Worm (Caenorhabditis elegans): Measurements from ENCODE around the gene EEED8.2.
A peak's percentile ranks its signal among the peaks of the same experiment; 100 is the strongest.

EEED8.2 gene

ce11 chrII:5378239-5378521, 38.3 kb upstream of the EEED8.2 start (continued):
- TF ChIP-seq snu-23 (GFP tag; optimal IDR thresholded peaks at IDR 0.05) (peak; percentile 35), snpc-4 (tag; optimal IDR thresholded peaks at IDR 0.05) (no peak), hlh-4 (tag; optimal IDR thresholded peaks at IDR 0.05) (no peak), efl-3 (GFP tag; optimal IDR thresholded peaks at IDR 0.05) (no peak), blmp-1 (tag; optimal IDR thresholded peaks at IDR 0.05) (no peak), nhr-47 (tag; optimal IDR thresholded peaks at IDR 0.05) (peak; percentile 22), ama-1 (optimal IDR thresholded peaks at IDR 0.05) (no peak), ets-5 (GFP tag; IDR thresholded peaks at IDR 0.05) (no peak), mab-9 (GFP tag; IDR thresholded peaks at IDR 0.05) (no peak), irx-1 (tag; optimal IDR thresholded peaks at IDR 0.05) (no peak), ces-1 (GFP tag; optimal IDR thresholded peaks at IDR 0.05) (no peak), pax-3 (tag; optimal IDR thresholded peaks at IDR 0.05) (no peak), lin-39 (tag; optimal IDR thresholded peaks at IDR 0.05) (no peak), fos-1 (tag; optimal IDR thresholded peaks at IDR 0.05) (no peak), hlh-17 (GFP tag; optimal IDR thresholded peaks at IDR 0.05; ENCODE audit: borderline replicate concordance) (no peak), nhr-20 (tag; optimal IDR thresholded peaks at IDR 0.05) (peak; percentile 60), hpl-2 (GFP tag; optimal IDR thresholded peaks at IDR 0.05) (no peak), tbx-2 (tag; optimal IDR thresholded peaks at IDR 0.05) (no peak), C16A3.4 (tag; optimal IDR thresholded peaks at IDR 0.05) (no peak), C04F5.9 (tag; optimal IDR thresholded peaks at IDR 0.05) (no peak), lsy-2 (tag; optimal IDR thresholded peaks at IDR 0.05) (no peak), fkh-10 (GFP tag; optimal IDR thresholded peaks at IDR 0.05) (no peak), unc-130 (tag; optimal IDR thresholded peaks at IDR 0.05) (no peak), mef-2 (tag; optimal IDR thresholded peaks at IDR 0.05) (no peak), C34B4.2 (tag; optimal IDR thresholded peaks at IDR 0.05) (no peak), lin-14 (GFP tag; optimal IDR thresholded peaks at IDR 0.05) (peak; percentile 17), grh-1 (GFP tag; IDR thresholded peaks at IDR 0.05) (no peak), rnt-1 (tag; optimal IDR thresholded peaks at IDR 0.05) (peak; percentile 12), nhr-12 (tag; optimal IDR thresholded peaks at IDR 0.05) (no peak), ceh-63 (GFP tag; optimal IDR thresholded peaks at IDR 0.05) (no peak), xbp-1 (tag; optimal IDR thresholded peaks at IDR 0.05) (peak; percentile 13), nhr-90 (tag; optimal IDR thresholded peaks at IDR 0.05; ENCODE audit: poor library complexity) (peak; percentile 25), Y116A8C.19 (tag; optimal IDR thresholded peaks at IDR 0.05; ENCODE audit: borderline replicate concordance) (no peak), vab-15 (tag; optimal IDR thresholded peaks at IDR 0.05) (no peak), sox-4 (tag; optimal IDR thresholded peaks at IDR 0.05) (no peak), tlp-1 (tag; optimal IDR thresholded peaks at IDR 0.05) (no peak), mdl-1 (tag; optimal IDR thresholded peaks at IDR 0.05) (no peak), lin-35 (GFP tag; optimal IDR thresholded peaks at IDR 0.05) (peak; percentile 13 to 47), aly-2 (tag; optimal IDR thresholded peaks at IDR 0.05) (no peak), zip-4 (GFP tag; optimal IDR thresholded peaks at IDR 0.05) (no peak), ceh-8 (GFP tag; optimal IDR thresholded peaks at IDR 0.05) (no peak), elt-2 (tag; optimal IDR thresholded peaks at IDR 0.05) (no peak)

- TF ChIP-seq lsy-2 (tag; optimal IDR thresholded peaks at IDR 0.05) (peak; percentile 56 to 58), unc-30 (tag; optimal IDR thresholded peaks at IDR 0.05) (no peak), dpl-1 (GFP tag; optimal IDR thresholded peaks at IDR 0.05) (peak in 2 of 3 experiments; percentile 47 to 50), ztf-4 (tag; optimal IDR thresholded peaks at IDR 0.05) (peak; percentile 78), mep-1 (tag; optimal IDR thresholded peaks at IDR 0.05) (peak; percentile 70), pag-3 (tag; optimal IDR thresholded peaks at IDR 0.05; ENCODE audit: borderline replicate concordance, insufficient read depth) (no peak), nhr-71 (tag; optimal IDR thresholded peaks at IDR 0.05) (peak; percentile 71), grh-1 (GFP tag; IDR thresholded peaks at IDR 0.05) (peak; percentile 44), nhr-77 (tag; optimal IDR thresholded peaks at IDR 0.05) (peak; percentile 79), nhr-19 (GFP tag; conservative IDR thresholded peaks at IDR 0.05) (peak; percentile 56), elt-3 (tag; optimal IDR thresholded peaks at IDR 0.05) (peak in 3 of 6 experiments; percentile 6 to 74 (median 66)), nhr-12 (tag; optimal IDR thresholded peaks at IDR 0.05) (no peak), lin-13 (GFP tag; optimal IDR thresholded peaks at IDR 0.05) (peak; percentile 40), C16A3.4 (tag; optimal IDR thresholded peaks at IDR 0.05) (peak; percentile 60), pax-3 (tag; optimal IDR thresholded peaks at IDR 0.05) (no peak), irx-1 (tag; optimal IDR thresholded peaks at IDR 0.05) (peak; percentile 29), hpl-2 (GFP tag; optimal IDR thresholded peaks at IDR 0.05) (peak; percentile 67), snpc-4 (tag; optimal IDR thresholded peaks at IDR 0.05) (no peak), nhr-76 (tag; optimal IDR thresholded peaks at IDR 0.05) (no peak), fkh-10 (GFP tag; optimal IDR thresholded peaks at IDR 0.05) (no peak), lin-35 (GFP tag; optimal IDR thresholded peaks at IDR 0.05) (peak; percentile 25 to 81), sox-4 (tag; optimal IDR thresholded peaks at IDR 0.05) (no peak), nhr-47 (tag; optimal IDR thresholded peaks at IDR 0.05) (peak; percentile 37)
Observed at ce11 chrII:5379614-5380077, 36.9 kb upstream of the EEED8.2 start, which contains the start of gene pkc-3. pkc-3 (plus strand) TSS chrII:5380027.
